Worm (Caenorhabditis elegans) whole organism, mixed stage, embryonic: Measurements from ENCODE around the gene Y49A3A.4.

ENCODE experiments used
- ham-2 ChIP-seq: fragments of 200-800 bp; sonication (Bioruptor generic); optimal IDR thresholded peaks from 2 replicates; lab custom pipeline; 2018; ENCODE audit warnings: mild to moderate bottlenecking, missing genetic modification characterization, missing compliant biosample characterization
- mab-5 ChIP-seq: fragments of 150-350 bp; optimal IDR thresholded peaks from 2 replicates; lab custom pipeline; 2014; ENCODE audit warnings: missing biosample characterization, missing genetic modification characterization
- mep-1 ChIP-seq: fragments of 150-350 bp; optimal IDR thresholded peaks from 2 replicates; lab custom pipeline; 2017; ENCODE audit warnings: missing biosample characterization, missing genetic modification reagents, missing genetic modification characterization, inconsistent platforms
- nhr-12 ChIP-seq: fragments of 150-350 bp; optimal IDR thresholded peaks from 2 replicates; lab custom pipeline; 2014; ENCODE audit warnings: missing biosample characterization, missing genetic modification characterization
- nhr-237 ChIP-seq: fragments of 150-350 bp; optimal IDR thresholded peaks from 2 replicates; lab custom pipeline; 2014; ENCODE audit warnings: missing biosample characterization, missing genetic modification characterization
- nhr-28 ChIP-seq: fragments of 150-350 bp; optimal IDR thresholded peaks from 2 replicates; lab custom pipeline; 2014; ENCODE audit warnings: missing biosample characterization, missing genetic modification characterization
- snpc-4 ChIP-seq: fragments of 150-350 bp; optimal IDR thresholded peaks from 2 replicates; lab custom pipeline; 2014; ENCODE audit warnings: missing biosample characterization, missing genetic modification characterization
- sptf-1 ChIP-seq: sonication (generic microtip); optimal IDR thresholded peaks from 2 replicates; lab custom pipeline; 2017; ENCODE audit warnings: mild to moderate bottlenecking, missing genetic modification characterization, moderate library complexity, missing compliant biosample characterization
- unc-62 ChIP-seq: fragments of 150-350 bp; optimal IDR thresholded peaks from 2 replicates; lab custom pipeline; 2014; ENCODE audit warnings: missing biosample characterization, missing genetic modification reagents, missing genetic modification characterization

ce11 chrV:14327776-14328175, 30.9 kb downstream of the Y49A3A.4 start, which contains the start of gene F47B8.5:
- TF ChIP-seq ham-2 (GFP tag; lab: Kevin White, UChicago) (no peak), nhr-28 (tag; lab: Kevin White, UChicago) (no peak), unc-62 (GFP tag; lab: Kevin White, UChicago) (no peak), mab-5 (tag; lab: Kevin White, UChicago) (no peak), mep-1 (tag; lab: Kevin White, UChicago) (no peak), snpc-4 (no peak), nhr-237 (tag; lab: Kevin White, UChicago) (no peak), nhr-12 (no peak), sptf-1 (tag; lab: Kevin White, UChicago) (no peak)
